Worm (Caenorhabditis elegans) whole organism, L4 larva: Measurements from ENCODE around the gene nhr-175.
A peak's percentile ranks its signal among the peaks of the same experiment; 100 is the strongest.

Source experiments
- D1046.2 ChIP-seq: fragments of 200-800 bp; sonication (Bioruptor generic); IDR thresholded peaks from 2 replicates; pipeline ENCODE4 v1.3.6; 2022; ENCODE audit warnings: missing genetic modification characterization, missing compliant biosample characterization
- F26F4.8 ChIP-seq: fragments of 200-800 bp; sonication (Bioruptor generic); conservative IDR thresholded peaks from 2 replicates; pipeline ENCODE4 v1.3.6; 2022; ENCODE audit warnings: missing genetic modification characterization, missing compliant biosample characterization
- Y5F2A.4 ChIP-seq: fragments of 200-800 bp; sonication (Bioruptor generic); optimal IDR thresholded peaks from 2 replicates; lab custom pipeline; 2018; ENCODE audit warnings: mild to moderate bottlenecking, missing genetic modification characterization, missing compliant biosample characterization
- ZK546.5 ChIP-seq, 2 experiments: sonication (generic microtip); optimal IDR thresholded peaks; 2 replicates each; lab custom pipeline; 2017; ENCODE audit warnings: missing biosample characterization in 2 of 2, missing genetic modification characterization in 2 of 2
- aha-1 ChIP-seq: fragments of 150-350 bp; peaks from one replicate; lab custom pipeline; 2014; ENCODE audit warnings: missing biosample characterization, missing genetic modification characterization
- aly-2 ChIP-seq: sonication (generic microtip); optimal IDR thresholded peaks from 2 replicates; lab custom pipeline; 2018; ENCODE audit warnings: missing biosample characterization, missing genetic modification characterization
- ceh-28 ChIP-seq: fragments of 150-350 bp; optimal IDR thresholded peaks from 2 replicates; lab custom pipeline; 2014; ENCODE audit warnings: missing biosample characterization, missing genetic modification reagents, missing genetic modification characterization
- cey-2 ChIP-seq: sonication (generic microtip); optimal IDR thresholded peaks from 3 replicates; lab custom pipeline; 2017; ENCODE audit warnings: missing genetic modification characterization, mild to moderate bottlenecking, missing compliant biosample characterization, antibody characterized with exemption, borderline replicate concordance; ENCODE audit not compliant: insufficient read depth
- ctbp-1 ChIP-seq: fragments of 200-800 bp; sonication (Bioruptor generic); IDR thresholded peaks from 2 replicates; pipeline ENCODE4 v1.3.6; 2022; ENCODE audit warnings: missing genetic modification reagents, missing genetic modification characterization, missing compliant biosample characterization
- daf-16 ChIP-seq, 3 experiments: sonication (generic microtip); optimal IDR thresholded peaks; 2 replicates each; lab custom pipeline; 2016 to 2017; ENCODE audit warnings: missing genetic modification characterization in 3 of 3, missing genetic modification reagents in 3 of 3, mild to moderate bottlenecking in 2 of 3, missing compliant biosample characterization in 2 of 3, missing biosample characterization in 1 of 3, moderate library complexity in 1 of 3
- daf-19 ChIP-seq: fragments of 200-800 bp; sonication (Bioruptor generic); conservative IDR thresholded peaks from 2 replicates; pipeline ENCODE4 v1.3.6; 2022; ENCODE audit warnings: missing genetic modification characterization, missing compliant biosample characterization
- dmd-6 ChIP-seq: fragments of 200-800 bp; sonication (Bioruptor generic); IDR thresholded peaks from 2 replicates; pipeline ENCODE4 v1.3.6; 2022; ENCODE audit warnings: missing genetic modification reagents, missing genetic modification characterization, missing compliant biosample characterization
- duxl-1 ChIP-seq: sonication (generic microtip); optimal IDR thresholded peaks from 2 replicates; lab custom pipeline; 2016; ENCODE audit warnings: mild to moderate bottlenecking, missing genetic modification characterization, moderate library complexity, missing compliant biosample characterization; ENCODE audit not compliant: poor library complexity
- dve-1 ChIP-seq: sonication (generic microtip); optimal IDR thresholded peaks from 2 replicates; lab custom pipeline; 2017; ENCODE audit warnings: antibody characterized with exemption, mild to moderate bottlenecking, missing genetic modification characterization, missing compliant biosample characterization; ENCODE audit not compliant: insufficient read depth
- fos-1 ChIP-seq: fragments of 150-350 bp; optimal IDR thresholded peaks from 2 replicates; lab custom pipeline; 2014; ENCODE audit warnings: missing biosample characterization, missing genetic modification characterization
- hlh-11 ChIP-seq: fragments of 200-800 bp; sonication (Bioruptor generic); optimal IDR thresholded peaks from 2 replicates; lab custom pipeline; 2018; ENCODE audit warnings: mild to moderate bottlenecking, missing genetic modification characterization, missing compliant biosample characterization
- lin-1 ChIP-seq: fragments of 200-800 bp; sonication (Bioruptor generic); IDR thresholded peaks from 2 replicates; pipeline ENCODE4 v1.3.6; 2022; ENCODE audit warnings: missing genetic modification reagents, missing genetic modification characterization, missing compliant biosample characterization
- lsy-2 ChIP-seq, 2 experiments: fragments of 150-350 bp in 1 of 2; sonication (generic microtip) in 1 of 2; optimal IDR thresholded peaks; 2 replicates each; lab custom pipeline; 2014 to 2017; ENCODE audit warnings: missing biosample characterization in 2 of 2, missing genetic modification characterization in 2 of 2
- madf-9 ChIP-seq: fragments of 200-800 bp; sonication (Bioruptor generic); conservative IDR thresholded peaks from 2 replicates; pipeline ENCODE4 v1.3.6; 2022; ENCODE audit warnings: missing genetic modification reagents, missing genetic modification characterization, missing compliant biosample characterization
- nhr-102 ChIP-seq: sonication (generic microtip); optimal IDR thresholded peaks from 2 replicates; lab custom pipeline; 2016; ENCODE audit warnings: mild to moderate bottlenecking, missing genetic modification characterization, moderate library complexity, missing compliant biosample characterization
- nhr-11 ChIP-seq: fragments of 150-350 bp; optimal IDR thresholded peaks from 2 replicates; lab custom pipeline; 2014; ENCODE audit warnings: missing biosample characterization, missing genetic modification characterization
- nhr-28 ChIP-seq: fragments of 150-350 bp; optimal IDR thresholded peaks from 2 replicates; lab custom pipeline; 2014; ENCODE audit warnings: missing biosample characterization, missing genetic modification characterization
- nhr-6 ChIP-seq: fragments of 150-350 bp; optimal IDR thresholded peaks from 2 replicates; lab custom pipeline; 2014; ENCODE audit warnings: missing biosample characterization, missing genetic modification characterization
- nhr-77 ChIP-seq: fragments of 150-350 bp; optimal IDR thresholded peaks from 2 replicates; lab custom pipeline; 2014; ENCODE audit warnings: missing biosample characterization, missing genetic modification characterization
- pha-4 ChIP-seq, 2 experiments: fragments of 150-350 bp in 1 of 2; fragments of 200-800 bp in 1 of 2; sonication (Bioruptor generic) in 1 of 2; IDR thresholded peaks in 1 of 2; optimal IDR thresholded peaks in 1 of 2; 2 replicates each; pipeline versions ENCODE4 v1.3.6 to Lab custom; 2014 to 2022; ENCODE audit warnings: missing genetic modification characterization in 2 of 2, missing genetic modification reagents in 2 of 2, missing biosample characterization in 1 of 2, missing compliant biosample characterization in 1 of 2
- php-3 ChIP-seq: fragments of 200-800 bp; sonication (Bioruptor generic); IDR thresholded peaks from 2 replicates; pipeline ENCODE4 v1.3.6; 2022; ENCODE audit warnings: missing genetic modification reagents, missing genetic modification characterization, missing compliant biosample characterization
- pqm-1 ChIP-seq: sonication (generic microtip); optimal IDR thresholded peaks from 2 replicates; lab custom pipeline; 2017; ENCODE audit warnings: missing biosample characterization, missing genetic modification characterization
- rbr-2 ChIP-seq: sonication (generic microtip); optimal IDR thresholded peaks from 2 replicates; lab custom pipeline; 2016; ENCODE audit warnings: missing genotype, missing genetic modification characterization, missing compliant biosample characterization
- saeg-2 ChIP-seq: fragments of 200-800 bp; sonication (Bioruptor generic); IDR thresholded peaks from 2 replicates; pipeline ENCODE4 v1.3.6; 2022; ENCODE audit warnings: missing genetic modification reagents, missing genetic modification characterization, missing compliant biosample characterization
- sdz-12 ChIP-seq: fragments of 200-800 bp; sonication (Bioruptor generic); optimal IDR thresholded peaks from 2 replicates; lab custom pipeline; 2018; ENCODE audit warnings: mild to moderate bottlenecking, missing genetic modification characterization, missing compliant biosample characterization
- set-16 ChIP-seq: fragments of 200-800 bp; sonication (Bioruptor generic); IDR thresholded peaks from 2 replicates; pipeline ENCODE4 v1.3.6; 2022; ENCODE audit warnings: missing genetic modification reagents, missing genetic modification characterization, missing compliant biosample characterization
- tra-1 ChIP-seq: fragments of 200-800 bp; sonication (Bioruptor generic); IDR thresholded peaks from 2 replicates; pipeline ENCODE4 v1.3.6; 2022; ENCODE audit warnings: missing genetic modification reagents, missing genetic modification characterization, missing compliant biosample characterization
- unc-130 ChIP-seq: sonication (generic microtip); optimal IDR thresholded peaks from 2 replicates; lab custom pipeline; 2016; ENCODE audit warnings: missing genetic modification reagents, missing genetic modification characterization, missing compliant biosample characterization
- unc-39 ChIP-seq: sonication (generic microtip); optimal IDR thresholded peaks from 2 replicates; lab custom pipeline; 2017; ENCODE audit warnings: missing biosample characterization, missing genetic modification characterization
- unc-62 ChIP-seq, 3 experiments: fragments of 150-350 bp in 1 of 3; sonication (generic microtip); optimal IDR thresholded peaks in 2 of 3; peaks in 1 of 3; 1 replicate in 1 of 3; 2 replicates in 2 of 3; lab custom pipeline; 2014 to 2017; ENCODE audit warnings: missing biosample characterization in 3 of 3, missing genetic modification characterization in 3 of 3, missing genetic modification reagents in 3 of 3, missing genotype in 1 of 3
- vab-7 ChIP-seq: fragments of 200-800 bp; sonication (Bioruptor generic); IDR thresholded peaks from 2 replicates; pipeline ENCODE4 v1.3.6; 2022; ENCODE audit warnings: missing genetic modification reagents, missing genetic modification characterization, missing compliant biosample characterization
- zfp-3 ChIP-seq: fragments of 200-800 bp; sonication (Bioruptor generic); conservative IDR thresholded peaks from 2 replicates; pipeline ENCODE4 v1.3.6; 2022; ENCODE audit warnings: missing genetic modification reagents, missing genetic modification characterization, missing compliant biosample characterization
- ztf-11 ChIP-seq: fragments of 150-350 bp; optimal IDR thresholded peaks from 2 replicates; lab custom pipeline; 2014; ENCODE audit warnings: missing biosample characterization, missing genetic modification characterization

nhr-175 gene

DNA sequence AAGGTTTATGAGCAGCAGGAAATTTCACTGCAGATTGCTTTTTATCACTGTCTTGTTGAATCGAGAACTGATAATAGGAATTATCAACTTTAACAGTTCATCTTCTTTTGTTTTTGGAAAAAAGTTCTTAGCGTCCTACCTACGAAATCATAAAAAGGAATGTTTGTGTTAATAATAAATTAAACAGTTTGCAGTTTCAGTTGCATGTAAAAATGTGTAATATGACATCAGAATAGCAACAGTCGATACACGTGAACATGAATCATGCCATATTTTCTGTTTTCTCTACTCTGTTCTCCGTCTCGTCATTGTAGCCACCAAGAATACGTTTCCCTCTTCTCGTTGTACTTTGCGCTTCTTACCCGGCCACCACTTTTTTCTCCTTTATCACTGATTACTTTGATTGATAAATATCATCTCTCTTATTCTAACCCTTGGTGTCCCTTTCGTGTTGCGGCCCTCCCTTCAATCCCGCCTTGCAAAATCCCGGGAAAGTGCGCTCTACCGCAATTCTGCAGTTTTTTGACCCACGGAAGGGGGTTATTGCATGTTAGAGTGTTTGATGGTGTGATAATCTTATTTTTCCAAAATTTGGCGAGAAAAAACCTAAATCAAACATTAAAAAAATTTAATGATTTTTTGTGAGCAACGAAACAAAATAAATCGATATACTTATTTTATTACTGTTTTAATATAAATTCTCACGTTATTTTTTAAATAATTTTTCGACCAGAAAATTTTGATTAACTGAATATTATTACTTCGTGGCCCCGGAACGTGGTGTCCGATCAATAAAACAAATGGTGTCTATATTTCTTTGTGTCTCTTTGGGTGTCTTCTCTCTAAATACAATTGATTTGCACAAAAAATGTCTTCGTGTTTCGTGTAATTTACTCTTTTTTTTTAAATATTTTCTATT lies 26.2 kb downstream of the nhr-175 start, which contains the start of gene sptl-3 (continued):
- no peak for TF ChIP-seq set-16 (GFP tag; lab: Robert Waterston, UW)
- no peak for TF ChIP-seq vab-7 (GFP tag; lab: Robert Waterston, UW)
- TF ChIP-seq ceh-28: no peak
- TF ChIP-seq nhr-6 (tag; lab: Kevin White, UChicago): peak; percentile 19
- no peak for TF ChIP-seq zfp-3
- TF ChIP-seq unc-130: no peak
- TF ChIP-seq Y5F2A.4 (GFP tag; lab: Kevin White, UChicago): no peak
- no peak for TF ChIP-seq unc-39
- TF ChIP-seq nhr-11 (tag; lab: Kevin White, UChicago): peak; percentile 60
- no peak for TF ChIP-seq pha-4 (GFP tag; IDR thresholded peaks at IDR 0.05; lab: Robert Waterston, UW)
- no peak for TF ChIP-seq pha-4 (tag; optimal IDR thresholded peaks at IDR 0.05; lab: Kevin White, UChicago)
- TF ChIP-seq ctbp-1: 0 out of 2 replicates have a peak, but pooled peaks have one; percentile 30
- TF ChIP-seq cey-2 (tag; lab: Kevin White, UChicago): peak; percentile 87
- TF ChIP-seq dmd-6 (GFP tag; lab: Robert Waterston, UW): peak; percentile 73
- peak; percentile 84 for TF ChIP-seq hlh-11 (tag; lab: Kevin White, UChicago)
- peak in 1 of 2 experiments; percentile 34 for TF ChIP-seq lsy-2 (tag; optimal IDR thresholded peaks at IDR 0.05; lab: Kevin White, UChicago)
- no peak for TF ChIP-seq ZK546.5 (tag; optimal IDR thresholded peaks at IDR 0.05; lab: Kevin White, UChicago)
- no peak for TF ChIP-seq madf-9 (GFP tag; lab: Robert Waterston, UW)
- no peak for TF ChIP-seq daf-16 (GFP tag; optimal IDR thresholded peaks at IDR 0.05; lab: Kevin White, UChicago)
- peak; percentile 72 for TF ChIP-seq daf-16 (tag; optimal IDR thresholded peaks at IDR 0.05; lab: Kevin White, UChicago)
- TF ChIP-seq pqm-1 (tag; lab: Kevin White, UChicago): peak; percentile 87
- no peak for TF ChIP-seq fos-1
- peak in 1 of 2 experiments; percentile 11 for TF ChIP-seq unc-62 (GFP tag; optimal IDR thresholded peaks at IDR 0.05 in 1 of 2; lab: Kevin White, UChicago)
- peak; percentile 13 for TF ChIP-seq unc-62 (tag; optimal IDR thresholded peaks at IDR 0.05; lab: Kevin White, UChicago)
- peak; percentile 77 for TF ChIP-seq dve-1 (tag; lab: Kevin White, UChicago)
- no peak for TF ChIP-seq D1046.2

DNA sequence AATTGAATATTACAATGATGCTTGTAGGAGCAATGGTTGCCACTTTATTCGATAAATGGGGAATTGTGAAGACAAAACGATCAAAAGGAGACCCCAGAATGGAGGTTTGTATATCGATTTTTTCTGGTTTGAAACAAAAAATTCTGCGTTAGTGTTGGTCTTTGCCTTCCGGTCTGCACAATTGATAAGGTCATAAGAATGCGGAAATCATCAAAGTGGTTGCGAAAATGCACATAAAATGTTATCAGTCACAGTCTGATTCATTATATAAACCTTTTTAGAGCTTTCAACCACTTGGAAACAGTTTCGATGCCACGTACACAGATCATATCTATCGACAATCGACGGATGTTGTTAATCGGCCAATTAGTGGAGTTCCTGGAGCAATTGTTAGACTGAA lies 27.1 kb downstream of the nhr-175 start:
- 0 out of 2 replicates have a peak, but pooled peaks have one; percentile 10 for TF ChIP-seq tra-1 (GFP tag; lab: Robert Waterston, UW)
- TF ChIP-seq saeg-2: no peak
- TF ChIP-seq nhr-6 (tag; lab: Kevin White, UChicago): peak; percentile 12
- TF ChIP-seq sdz-12 (GFP tag; lab: Kevin White, UChicago): no peak
- TF ChIP-seq dve-1 (tag; lab: Kevin White, UChicago): peak; percentile 53
- no peak for TF ChIP-seq daf-19
- no peak for TF ChIP-seq ZK546.5 (tag; optimal IDR thresholded peaks at IDR 0.05; lab: Kevin White, UChicago)
- no peak for TF ChIP-seq ztf-11 (tag; lab: Kevin White, UChicago)
- no peak for TF ChIP-seq F26F4.8 (GFP tag; lab: Robert Waterston, UW)
- peak; percentile 65 for TF ChIP-seq nhr-28 (tag; lab: Kevin White, UChicago)
- no peak for TF ChIP-seq cey-2 (tag; lab: Kevin White, UChicago)
- TF ChIP-seq php-3 (GFP tag; lab: Robert Waterston, UW): peak; percentile 86
- TF ChIP-seq aha-1 (tag; lab: Kevin White, UChicago): peak; percentile 75
- no peak for TF ChIP-seq aly-2 (tag; lab: Kevin White, UChicago)
- peak; percentile 61 for TF ChIP-seq nhr-77 (tag; lab: Kevin White, UChicago)
- TF ChIP-seq duxl-1 (tag; lab: Kevin White, UChicago): peak; percentile 6
- TF ChIP-seq pqm-1 (tag; lab: Kevin White, UChicago): peak; percentile 88
- TF ChIP-seq rbr-2 (tag; lab: Kevin White, UChicago): no peak
- TF ChIP-seq nhr-102: no peak
- TF ChIP-seq dmd-6 (GFP tag; lab: Robert Waterston, UW): peak; percentile 87
- peak; percentile 62 for TF ChIP-seq hlh-11 (tag; lab: Kevin White, UChicago)
- peak; percentile 80 for TF ChIP-seq lin-1 (GFP tag; lab: Robert Waterston, UW)
